Fruit fly (Drosophila melanogaster): ENCODE results near the gene CG31068.

DNA sequence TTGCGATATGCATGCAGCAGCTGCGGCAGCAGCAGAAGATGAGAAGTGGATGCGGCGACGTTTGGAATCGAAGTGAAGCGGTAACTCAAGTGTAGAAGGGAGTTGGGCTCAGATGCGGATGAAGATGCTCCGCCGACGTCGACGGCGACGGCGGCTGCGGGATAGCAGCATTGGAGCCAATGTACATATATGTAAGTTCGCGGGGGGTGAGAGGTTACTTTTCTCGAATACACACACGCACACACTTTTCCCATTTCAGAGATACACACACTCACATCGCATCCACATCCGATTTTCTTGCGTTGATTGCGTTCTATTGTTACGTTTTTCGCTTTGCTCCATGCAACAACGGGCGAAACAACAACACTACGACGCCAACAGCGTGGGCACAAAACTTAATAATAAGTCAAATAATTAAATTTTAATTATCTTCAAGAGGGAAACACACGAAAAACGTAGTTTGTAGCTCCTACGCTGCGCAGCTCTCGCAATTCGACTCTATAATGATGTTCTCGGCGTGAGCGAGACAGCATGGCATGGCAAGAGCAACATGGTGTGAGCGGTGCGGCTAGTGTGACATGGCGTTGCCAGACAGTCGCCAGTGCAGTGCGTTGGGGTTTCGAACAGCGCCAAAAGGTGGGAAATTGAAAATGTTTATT, 11.4 kb downstream of the CG31068 start, which contains the start of gene CG18766:
- no peak for TF ChIP-seq CG15710 (tag; optimal IDR thresholded peaks at IDR 0.05)
- TF ChIP-seq CG9948 (tag; optimal IDR thresholded peaks at IDR 0.05): no peak
- peak; percentile 82 for TF ChIP-seq CG13204 (GFP tag; optimal IDR thresholded peaks at IDR 0.05)

Data from whole organism, pupa.